Fruit fly (Drosophila melanogaster) whole organism, pupa: ENCODE measurements around the gene CG34242.

Experiments used
- CG10348 ChIP-seq: fragments of 200-800 bp; sonication (Bioruptor generic); IDR thresholded peaks from 2 replicates; pipeline ENCODE4 v1.3.6; 2022; ENCODE audit warnings: missing biosample characterization, missing genetic modification characterization
- CG12605 ChIP-seq: fragments of 200-800 bp; sonication (Bioruptor generic); IDR thresholded peaks from 2 replicates; pipeline ENCODE4 v1.3.6; 2022; ENCODE audit warnings: missing biosample characterization, missing genetic modification characterization
- CG13204 ChIP-seq: fragments of 200-800 bp; sonication (Bioruptor generic); optimal IDR thresholded peaks from 2 replicates; lab custom pipeline; 2018; ENCODE audit warnings: missing biosample characterization, mild to moderate bottlenecking, missing genetic modification characterization, moderate library complexity
- CG14655 ChIP-seq: fragments of 200-800 bp; sonication (Bioruptor generic); optimal IDR thresholded peaks from 3 replicates; lab custom pipeline; 2017; ENCODE audit warnings: mild to moderate bottlenecking, missing biosample characterization, missing genetic modification reagents, missing genetic modification characterization
- CG15710 ChIP-seq: fragments of 200-800 bp; sonication (Bioruptor generic); optimal IDR thresholded peaks from 2 replicates; lab custom pipeline; 2018; ENCODE audit warnings: missing biosample characterization, mild to moderate bottlenecking, missing genetic modification characterization, moderate library complexity
- CG17806 ChIP-seq: fragments of 200-800 bp; sonication (Bioruptor generic); optimal IDR thresholded peaks from 2 replicates; lab custom pipeline; 2018; ENCODE audit warnings: missing biosample characterization, mild to moderate bottlenecking, missing genetic modification characterization, moderate library complexity
- CG32121 ChIP-seq: fragments of 200-800 bp; sonication (Bioruptor generic); IDR thresholded peaks from 2 replicates; pipeline ENCODE4 v1.3.6; 2022; ENCODE audit warnings: missing biosample characterization, missing genetic modification characterization
- CG34367 ChIP-seq: fragments of 200-800 bp; sonication (Bioruptor generic); optimal IDR thresholded peaks from 2 replicates; lab custom pipeline; 2018; ENCODE audit warnings: missing biosample characterization, mild to moderate bottlenecking, missing genetic modification characterization
- CG4496 ChIP-seq: fragments of 200-800 bp; sonication (Bioruptor generic); IDR thresholded peaks from 3 replicates; pipeline ENCODE4 v1.3.6; 2022; ENCODE audit warnings: missing biosample characterization, missing genetic modification characterization
- CG8159 ChIP-seq: fragments of 200-800 bp; sonication (Bioruptor generic); optimal IDR thresholded peaks from 3 replicates; lab custom pipeline; 2018; ENCODE audit warnings: missing biosample characterization, mild to moderate bottlenecking, missing genetic modification characterization, moderate library complexity
- CG8301 ChIP-seq: fragments of 200-800 bp; sonication (Bioruptor generic); optimal IDR thresholded peaks from 2 replicates; lab custom pipeline; 2018; ENCODE audit warnings: missing biosample characterization, mild to moderate bottlenecking, missing genetic modification characterization
- CG9948 ChIP-seq: fragments of 200-800 bp; sonication (Bioruptor generic); optimal IDR thresholded peaks from 2 replicates; lab custom pipeline; 2018; ENCODE audit warnings: missing biosample characterization, mild to moderate bottlenecking, missing genetic modification characterization, moderate library complexity
- D1 ChIP-seq: fragments of 200-800 bp; sonication (Bioruptor generic); optimal IDR thresholded peaks from 2 replicates; lab custom pipeline; 2018; ENCODE audit warnings: missing biosample characterization, mild to moderate bottlenecking, missing genetic modification characterization, moderate library complexity
- EcR ChIP-seq: fragments of 200-800 bp; sonication (Bioruptor generic); optimal IDR thresholded peaks from 3 replicates; lab custom pipeline; 2019; ENCODE audit warnings: missing biosample characterization, missing genetic modification characterization, mild to moderate bottlenecking, moderate library complexity, missing genetic modification reagents
- Ets98B ChIP-seq: fragments of 200-800 bp; sonication (Bioruptor generic); IDR thresholded peaks from 2 replicates; pipeline ENCODE4 v1.3.6; 2022; ENCODE audit warnings: missing biosample characterization, missing genetic modification characterization
- Pif1A ChIP-seq: fragments of 200-800 bp; sonication (Bioruptor generic); optimal IDR thresholded peaks from 3 replicates; lab custom pipeline; 2016; ENCODE audit warnings: missing biosample characterization, missing genetic modification characterization
- Pif1B ChIP-seq: fragments of 200-800 bp; sonication (Bioruptor generic); optimal IDR thresholded peaks from 3 replicates; lab custom pipeline; 2016; ENCODE audit warnings: missing biosample characterization, missing genetic modification characterization
- Snoo ChIP-seq: fragments of 200-800 bp; sonication (Bioruptor generic); optimal IDR thresholded peaks from 3 replicates; lab custom pipeline; 2017; ENCODE audit warnings: missing biosample characterization, mild to moderate bottlenecking, missing genetic modification characterization, inconsistent platforms
- fd96Ca ChIP-seq: fragments of 200-800 bp; sonication (Bioruptor generic); IDR thresholded peaks from 3 replicates; pipeline ENCODE4 v1.3.6; 2022; ENCODE audit warnings: missing biosample characterization, missing genetic modification characterization
- gl ChIP-seq: fragments of 200-800 bp; sonication (Bioruptor generic); optimal IDR thresholded peaks from 2 replicates; lab custom pipeline; 2018; ENCODE audit warnings: missing biosample characterization, mild to moderate bottlenecking, missing genetic modification characterization
- rn ChIP-seq: fragments of 200-800 bp; sonication (Bioruptor generic); IDR thresholded peaks from 2 replicates; pipeline ENCODE4 v1.3.6; 2022; ENCODE audit warnings: missing biosample characterization, missing genetic modification characterization

Gene CG34242

dm6 chr3L:12501249-12501648, 32.5 kb upstream of the CG34242 start, which contains the start of the genes CG10638 and CG10681:
Gene CG10638 (minus strand): TSS chr3L:12501311.
Gene CG10681 (plus strand): TSS chr3L:12501513.
- TF ChIP-seq CG8159 (tag; lab: Kevin White, UChicago) = peak; percentile 16
- TF ChIP-seq CG17806 (tag; lab: Kevin White, UChicago) = peak; percentile 11
- TF ChIP-seq CG9948 = peak; percentile 3
- no peak for TF ChIP-seq Ets98B (GFP tag; lab: Robert Waterston, UW)
- TF ChIP-seq Snoo (tag; lab: Kevin White, UChicago) = peak; percentile 27
- TF ChIP-seq CG15710 (tag; lab: Kevin White, UChicago) = peak; percentile 40
- no peak for TF ChIP-seq CG4496 (GFP tag; lab: Robert Waterston, UW)
- TF ChIP-seq Pif1A (GFP tag; lab: Kevin White, UChicago) = no peak

DNA sequence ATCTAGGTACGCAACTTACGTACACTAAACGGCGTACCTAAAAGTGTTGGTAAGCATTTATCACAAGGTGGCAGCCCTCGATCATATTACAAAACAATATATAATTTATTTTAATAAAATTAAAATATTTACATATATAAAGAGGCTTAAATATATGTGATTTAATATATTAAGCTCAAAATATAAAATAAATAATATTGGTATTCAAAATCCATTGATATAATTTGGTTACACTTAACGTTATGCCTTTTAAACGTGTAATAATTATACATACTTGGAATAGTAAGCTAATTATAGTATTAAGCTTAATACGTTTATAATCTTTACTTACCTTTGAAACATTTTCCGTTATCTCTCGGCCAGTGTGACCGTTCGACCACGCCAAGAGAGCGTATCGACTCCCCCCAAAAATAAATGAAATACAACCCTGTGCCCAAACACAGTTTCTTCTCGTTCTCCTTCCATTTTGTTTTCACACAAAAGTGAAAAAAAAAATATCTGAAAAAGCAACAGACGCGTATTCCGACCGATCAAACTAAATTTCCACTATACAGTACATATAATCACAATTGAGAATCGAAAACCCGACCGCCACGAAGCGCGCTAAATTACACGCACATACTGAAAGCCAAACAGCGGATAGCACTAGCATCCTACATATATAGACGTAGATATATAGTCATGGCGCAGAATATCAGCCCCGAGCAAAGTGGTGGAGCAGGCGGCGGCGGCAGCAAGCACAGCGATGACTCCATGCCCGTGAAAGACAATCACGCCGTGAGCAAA, 29.7 kb upstream of the CG34242 start, which contains the start of the genes CG10646 and vih:
TSS of gene CG10646 (minus strand) at position 30 of the 786 bp plus-strand sequence.
TSS of gene vih (plus strand) at position 428 of the 786 bp plus-strand sequence.
- TF ChIP-seq CG9948 = no peak
- TF ChIP-seq Snoo (tag; lab: Kevin White, UChicago) = peak; percentile 37
- peak; percentile 31; the same call in 1 of the 3 replicates for TF ChIP-seq CG4496 (GFP tag; lab: Robert Waterston, UW)
- TF ChIP-seq CG15710 (tag; lab: Kevin White, UChicago) = peak; percentile 27
- peak; percentile 23 for TF ChIP-seq CG8159 (tag; lab: Kevin White, UChicago)
- TF ChIP-seq fd96Ca (GFP tag; lab: Robert Waterston, UW) = no peak

DNA sequence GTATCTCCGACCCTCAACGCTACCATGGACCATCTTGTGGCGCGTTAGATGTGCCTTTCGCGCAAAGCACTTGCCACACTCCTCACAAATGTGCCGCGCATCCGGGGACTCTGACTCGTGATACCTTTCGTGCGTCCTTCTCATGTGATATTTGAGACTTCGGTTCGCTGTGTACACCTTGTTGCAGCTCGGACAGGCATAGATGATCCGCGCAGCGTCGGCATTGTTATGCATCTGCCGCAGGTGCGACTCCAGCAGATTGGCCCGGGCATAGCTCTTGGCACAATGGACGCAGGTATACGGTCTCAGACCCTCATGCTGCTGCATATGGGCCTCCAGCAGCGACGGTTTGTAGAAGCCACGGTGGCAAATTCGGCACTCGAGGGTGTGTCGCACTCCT, 27.8 kb upstream of the CG34242 start:
- TF ChIP-seq Pif1A (GFP tag; lab: Kevin White, UChicago) = no peak
- TF ChIP-seq rn (GFP tag; lab: Robert Waterston, UW) = no peak
- TF ChIP-seq CG9948 = no peak
- TF ChIP-seq CG32121 (GFP tag; lab: Robert Waterston, UW) = no peak

DNA sequence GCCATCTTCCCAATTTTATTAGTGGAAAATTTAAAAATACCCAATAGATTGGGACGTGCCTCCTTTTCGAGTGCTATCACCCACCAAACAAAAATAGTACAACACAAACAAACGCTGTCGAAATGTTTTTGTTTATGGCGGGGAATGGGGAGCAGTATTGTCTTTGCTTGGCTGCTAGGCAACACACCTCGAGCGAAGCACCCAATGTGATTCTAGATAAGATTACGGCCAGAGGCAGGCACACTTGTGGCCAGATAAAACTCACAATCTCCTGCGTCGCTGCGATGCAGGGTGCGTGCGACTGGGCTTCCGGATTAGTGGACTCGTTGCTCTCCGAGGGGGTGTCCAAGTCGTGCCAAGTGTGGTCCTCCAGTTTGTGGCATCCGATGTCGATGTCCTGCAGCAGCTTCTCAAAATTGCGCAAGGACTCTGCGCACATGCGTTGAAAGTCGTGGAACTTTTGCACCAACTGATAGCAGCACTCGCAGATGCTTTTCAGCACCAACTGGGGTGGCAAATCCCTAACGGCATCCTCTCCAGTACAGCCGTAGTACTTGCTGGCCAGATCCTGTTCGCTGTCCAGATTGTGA, 26.7 kb upstream of the CG34242 start:
- TF ChIP-seq fd96Ca (GFP tag; lab: Robert Waterston, UW) = 0 out of 3 replicates have a peak, but pooled peaks have one; percentile 14
- no peak for TF ChIP-seq CG17806 (tag; lab: Kevin White, UChicago)
- TF ChIP-seq CG4496 (GFP tag; lab: Robert Waterston, UW) = no peak
- no peak for TF ChIP-seq CG34367 (tag; lab: Kevin White, UChicago)
- no peak for TF ChIP-seq CG8159 (tag; lab: Kevin White, UChicago)
- TF ChIP-seq, all 21 proteins: peak for 1

- TF ChIP-seq CG14655 (GFP tag; lab: Kevin White, UChicago) (no peak), CG8301 (tag; lab: Kevin White, UChicago) (no peak), D1 (tag; lab: Kevin White, UChicago) (no peak), CG9948 (no peak), CG15710 (tag; lab: Kevin White, UChicago) (no peak), CG8159 (tag; lab: Kevin White, UChicago) (no peak), fd96Ca (GFP tag; lab: Robert Waterston, UW) (no peak), Snoo (tag; lab: Kevin White, UChicago) (no peak), CG12605 (GFP tag; lab: Robert Waterston, UW) (no peak), Ets98B (GFP tag; lab: Robert Waterston, UW) (no peak), Pif1A (GFP tag; lab: Kevin White, UChicago) (no peak), CG10348 (GFP tag; lab: Robert Waterston, UW) (no peak), gl (tag; lab: Kevin White, UChicago) (no peak), CG4496 (GFP tag; lab: Robert Waterston, UW) (no peak), CG34367 (tag; lab: Kevin White, UChicago) (no peak), Pif1B (GFP tag; lab: Kevin White, UChicago) (no peak), CG17806 (tag; lab: Kevin White, UChicago) (no peak), rn (GFP tag; lab: Robert Waterston, UW) (no peak)
Observed at dm6 chr3L:12507571-12507970, 26.2 kb upstream of the CG34242 start, which contains the start of gene CG10654. Gene CG10654 (minus strand): TSS chr3L:12507840.

- peak; percentile 72 for TF ChIP-seq fd96Ca (GFP tag; lab: Robert Waterston, UW)
- no peak for TF ChIP-seq EcR
- TF ChIP-seq rn (GFP tag; lab: Robert Waterston, UW) = peak; percentile 43; the same call in 1 of the 2 replicates
- TF ChIP-seq CG17806 (tag; lab: Kevin White, UChicago) = peak; percentile 54
- TF ChIP-seq CG14655 (GFP tag; lab: Kevin White, UChicago) = no peak
- TF ChIP-seq CG9948 = peak; percentile 39
- TF ChIP-seq Snoo (tag; lab: Kevin White, UChicago) = peak; percentile 74
- TF ChIP-seq CG15710 (tag; lab: Kevin White, UChicago) = peak; percentile 68
- TF ChIP-seq CG13204 (GFP tag; lab: Kevin White, UChicago) = no peak
- TF ChIP-seq CG34367 (tag; lab: Kevin White, UChicago) = peak; percentile 36
- no peak for TF ChIP-seq D1 (tag; lab: Kevin White, UChicago)
- TF ChIP-seq Pif1B (GFP tag; lab: Kevin White, UChicago) = no peak
- TF ChIP-seq Ets98B (GFP tag; lab: Robert Waterston, UW) = peak; percentile 71
- peak; percentile 70 for TF ChIP-seq CG8159 (tag; lab: Kevin White, UChicago)
- TF ChIP-seq CG8301 (tag; lab: Kevin White, UChicago) = no peak
- TF ChIP-seq CG32121 (GFP tag; lab: Robert Waterston, UW) = peak; percentile 41; the same call in 1 of the 2 replicates
- no peak for TF ChIP-seq CG10348 (GFP tag; lab: Robert Waterston, UW)
- TF ChIP-seq CG4496 (GFP tag; lab: Robert Waterston, UW) = peak; percentile 76
Observed at dm6 chr3L:12514762-12515215, 19.0 kb upstream of the CG34242 start, which contains the start of the genes sti and tral. Gene sti (minus strand): TSS chr3L:12514815. Gene tral (plus strand): TSS chr3L:12515059.
